Worm (Caenorhabditis elegans) whole organism, L1 larva: Measurements from ENCODE around the gene nhr-254.

Source experiments
- alr-1 ChIP-seq: fragments of 200-800 bp; sonication (Bioruptor generic); optimal IDR thresholded peaks from 2 replicates; lab custom pipeline; 2018; ENCODE audit warnings: borderline replicate concordance, mild to moderate bottlenecking, missing genetic modification characterization, missing compliant biosample characterization
- ama-1 ChIP-seq: fragments of 150-350 bp; optimal IDR thresholded peaks from 2 replicates; lab custom pipeline; 2014
- egl-27 ChIP-seq, 2 experiments: fragments of 150-350 bp in 1 of 2; sonication (generic microtip); optimal IDR thresholded peaks; 3 replicates each; lab custom pipeline; 2017 to 2018; ENCODE audit warnings: missing biosample characterization in 2 of 2, missing genetic modification characterization in 2 of 2, missing genetic modification reagents in 2 of 2
- fkh-10 ChIP-seq: sonication (generic microtip); optimal IDR thresholded peaks from 2 replicates; lab custom pipeline; 2017; ENCODE audit warnings: missing biosample characterization, missing genetic modification reagents, missing genetic modification characterization
- hlh-17 ChIP-seq: fragments of 200-800 bp; sonication (Bioruptor generic); optimal IDR thresholded peaks from 2 replicates; lab custom pipeline; 2018; ENCODE audit warnings: missing genetic modification characterization, mild to moderate bottlenecking, missing compliant biosample characterization, moderate library complexity, borderline replicate concordance
- nhr-237 ChIP-seq: fragments of 150-350 bp; optimal IDR thresholded peaks from 2 replicates; lab custom pipeline; 2014; ENCODE audit warnings: missing biosample characterization, missing genetic modification characterization
- nhr-76 ChIP-seq: sonication (generic microtip); optimal IDR thresholded peaks from 2 replicates; lab custom pipeline; 2017; ENCODE audit warnings: missing biosample characterization, missing genetic modification characterization
- pqm-1 ChIP-seq: sonication (generic microtip); optimal IDR thresholded peaks from 3 replicates; lab custom pipeline; 2017; ENCODE audit warnings: missing biosample characterization, missing genetic modification characterization

DNA sequence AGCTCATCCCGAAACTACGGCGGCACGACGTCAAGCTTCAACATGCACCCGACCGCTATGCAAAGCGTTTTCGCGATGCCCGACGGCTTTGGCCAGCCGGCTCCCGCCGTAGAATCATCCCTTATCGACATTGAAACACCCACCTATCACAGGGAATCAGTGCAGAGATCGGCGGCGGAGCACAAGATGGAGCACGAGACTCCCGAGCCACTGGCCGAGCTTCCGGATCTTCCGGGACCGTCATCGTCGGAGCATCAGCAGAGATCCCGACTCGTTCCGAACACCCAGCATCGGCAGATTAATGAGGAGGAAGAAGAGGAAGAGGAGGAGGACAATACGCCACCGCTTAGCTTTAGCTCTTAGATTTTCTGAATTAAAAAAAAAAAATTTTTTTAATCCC is 34.0 kb upstream of the nhr-254 start:
- TF ChIP-seq nhr-76 (no peak), nhr-237 (tag; lab: Kevin White, UChicago) (no peak), hlh-17 (GFP tag; lab: Kevin White, UChicago) (no peak), pqm-1 (tag; lab: Kevin White, UChicago) (no peak), alr-1 (tag; lab: Kevin White, UChicago) (no peak), fkh-10 (GFP tag; lab: Kevin White, UChicago) (no peak), egl-27 (tag; optimal IDR thresholded peaks at IDR 0.05; lab: Kevin White, UChicago) (no peak), ama-1 (lab: Kevin White, UChicago) (no peak)
